Worm (Caenorhabditis elegans) whole organism, mixed stage, embryonic: ENCODE measurements around the gene W06H8.6.

Source experiments
- unc-120 ChIP-seq: sonication (generic microtip); optimal IDR thresholded peaks from 2 replicates; lab custom pipeline; 2017; ENCODE audit warnings: missing genetic modification characterization, missing compliant biosample characterization; ENCODE audit not compliant: poor library complexity, severe bottlenecking
- unc-62 ChIP-seq: fragments of 150-350 bp; optimal IDR thresholded peaks from 2 replicates; lab custom pipeline; 2014; ENCODE audit warnings: missing biosample characterization, missing genetic modification reagents, missing genetic modification characterization

- no peak for TF ChIP-seq unc-120 (tag; lab: Kevin White, UChicago)
- no peak for TF ChIP-seq unc-62
Observed at ce11 chrV:6224019-6224335, 2.8 kb downstream of the W06H8.6 start.
